Worm (Caenorhabditis elegans): ENCODE measurements around the gene lgc-43.
A peak's percentile ranks its signal among the peaks of the same experiment; 100 is the strongest.

lgc-43 gene

ce11 chrIV:10606575-10607080, 28.2 kb downstream of the lgc-43 start, which contains the start of gene R09H10.3:
TSS of gene R09H10.3 (plus strand) at chrIV:10607030.
- no peak for TF ChIP-seq efl-3 (GFP tag; optimal IDR thresholded peaks at IDR 0.05)
- TF ChIP-seq nhr-11 (tag; optimal IDR thresholded peaks at IDR 0.05) = no peak
- no peak for TF ChIP-seq efl-1 (optimal IDR thresholded peaks at IDR 0.05)
- TF ChIP-seq efl-1 (GFP tag; optimal IDR thresholded peaks at IDR 0.05 in 1 of 2) = peak in 1 of 2 experiments; percentile 17
- peak; percentile 52 for TF ChIP-seq elt-2 (tag; optimal IDR thresholded peaks at IDR 0.05)

DNA sequence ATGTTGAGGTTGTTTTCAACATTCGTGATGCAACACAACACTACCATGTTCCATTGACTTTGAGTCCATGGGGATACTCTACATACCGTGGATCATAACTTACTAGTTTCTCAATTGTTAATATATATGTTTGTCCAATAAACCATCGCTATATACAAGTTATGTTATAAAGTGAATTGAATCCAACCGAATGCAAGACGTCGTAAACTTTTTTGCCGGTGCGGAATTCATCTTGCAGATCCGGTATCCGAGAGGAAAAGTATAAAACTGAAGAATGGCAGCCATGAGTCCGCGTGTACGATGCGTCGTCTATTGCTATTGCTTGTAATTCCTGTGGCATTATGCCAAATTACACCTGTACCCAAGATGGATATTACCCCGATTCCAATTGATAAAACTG, 29.8 kb downstream of the lgc-43 start, which contains the start of gene R09H10.6:
TSS of gene R09H10.6 (plus strand) at position 301 of the 400 bp plus-strand sequence.
- TF ChIP-seq egl-13 (tag; optimal IDR thresholded peaks at IDR 0.05) = no peak
- TF ChIP-seq pax-3 (tag; optimal IDR thresholded peaks at IDR 0.05) = no peak
- TF ChIP-seq mep-1 (tag; optimal IDR thresholded peaks at IDR 0.05) = no peak
- no peak for TF ChIP-seq unc-30 (tag; optimal IDR thresholded peaks at IDR 0.05)
- no peak for TF ChIP-seq fkh-10 (GFP tag; optimal IDR thresholded peaks at IDR 0.05)
- TF ChIP-seq lin-13 (GFP tag; optimal IDR thresholded peaks at IDR 0.05) = no peak
- no peak for TF ChIP-seq tlp-1 (tag; optimal IDR thresholded peaks at IDR 0.05)
- TF ChIP-seq nhr-85 (tag) = no peak
- TF ChIP-seq ceh-88 (GFP tag; IDR thresholded peaks at IDR 0.05) = no peak
- no peak for TF ChIP-seq sox-4 (tag; optimal IDR thresholded peaks at IDR 0.05)
- TF ChIP-seq snu-23 (GFP tag; optimal IDR thresholded peaks at IDR 0.05) = no peak
- no peak for TF ChIP-seq rnt-1 (tag; optimal IDR thresholded peaks at IDR 0.05)
- TF ChIP-seq dpl-1 (GFP tag; optimal IDR thresholded peaks at IDR 0.05) = no peak
- no peak for TF ChIP-seq nhr-77 (tag; optimal IDR thresholded peaks at IDR 0.05)
- no peak for TF ChIP-seq ceh-82 (tag; optimal IDR thresholded peaks at IDR 0.05)
- no peak for TF ChIP-seq isw-1 (GFP tag; IDR thresholded peaks at IDR 0.05)

ce11 chrIV:10609920-10610319, 31.5 kb downstream of the lgc-43 start:
- TF ChIP-seq nhr-47 (tag; optimal IDR thresholded peaks at IDR 0.05) (no peak), lin-14 (GFP tag; optimal IDR thresholded peaks at IDR 0.05) (peak; percentile 51), hlh-4 (tag; optimal IDR thresholded peaks at IDR 0.05) (no peak), unc-86 (tag; optimal IDR thresholded peaks at IDR 0.05) (no peak), blmp-1 (tag; optimal IDR thresholded peaks at IDR 0.05) (peak; percentile 55), ceh-88 (GFP tag; IDR thresholded peaks at IDR 0.05) (no peak), ztf-11 (tag; optimal IDR thresholded peaks at IDR 0.05) (no peak), nhr-20 (tag; optimal IDR thresholded peaks at IDR 0.05) (peak; percentile 21), elt-3 (tag; optimal IDR thresholded peaks at IDR 0.05) (peak in 5 of 6 experiments; percentile 46 to 79 (median 61)), isw-1 (GFP tag; IDR thresholded peaks at IDR 0.05) (no peak), nhr-237 (tag; optimal IDR thresholded peaks at IDR 0.05) (no peak), nhr-85 (tag) (peak; percentile 80), zag-1 (tag; optimal IDR thresholded peaks at IDR 0.05) (no peak)

- TF ChIP-seq zag-1 (tag; optimal IDR thresholded peaks at IDR 0.05) (no peak), blmp-1 (tag; optimal IDR thresholded peaks at IDR 0.05) (peak; percentile 69), lin-14 (GFP tag; optimal IDR thresholded peaks at IDR 0.05) (peak; percentile 36), nhr-85 (tag) (peak; percentile 83), nhr-20 (tag; optimal IDR thresholded peaks at IDR 0.05) (peak; percentile 27), lin-39 (tag; optimal IDR thresholded peaks at IDR 0.05) (no peak), fos-1 (tag; optimal IDR thresholded peaks at IDR 0.05) (no peak), ztf-4 (tag; optimal IDR thresholded peaks at IDR 0.05) (no peak), hlh-17 (GFP tag; optimal IDR thresholded peaks at IDR 0.05; ENCODE audit: borderline replicate concordance) (no peak), aha-1 (tag; optimal IDR thresholded peaks at IDR 0.05) (no peak), dsc-1 (tag; optimal IDR thresholded peaks at IDR 0.05) (no peak), ceh-90 (tag; optimal IDR thresholded peaks at IDR 0.05) (no peak), hlh-4 (tag; optimal IDR thresholded peaks at IDR 0.05) (no peak), mef-2 (tag; optimal IDR thresholded peaks at IDR 0.05) (no peak), nhr-77 (tag; optimal IDR thresholded peaks at IDR 0.05) (no peak), vab-15 (tag; optimal IDR thresholded peaks at IDR 0.05) (no peak), elt-3 (tag; optimal IDR thresholded peaks at IDR 0.05) (peak in 1 of 6 experiments; percentile 3), efl-3 (GFP tag; optimal IDR thresholded peaks at IDR 0.05) (no peak), nhr-71 (tag; optimal IDR thresholded peaks at IDR 0.05) (peak; percentile 19), snu-23 (GFP tag; optimal IDR thresholded peaks at IDR 0.05) (peak; percentile 12), unc-98 (GFP tag; IDR thresholded peaks at IDR 0.05) (no peak)
Observed at ce11 chrIV:10612281-10612680, 33.8 kb downstream of the lgc-43 start.

Data from whole organism, L1 larva.